Worm (Caenorhabditis elegans) whole organism, mixed stage, embryonic: Measurements from ENCODE around the gene nspf-2.
"Not testable (repeated sequence)": the region's sequence is repeated elsewhere in the genome, so short reads cannot be mapped to it uniquely, and the experiment has no call there.

Source experiments
- M03D4.4 ChIP-seq: sonication (generic microtip); optimal IDR thresholded peaks from 2 replicates; lab custom pipeline; 2017; ENCODE audit warnings: mild to moderate bottlenecking, missing genetic modification characterization, missing compliant biosample characterization
- bed-3 ChIP-seq: fragments of 200-800 bp; sonication (Bioruptor generic); optimal IDR thresholded peaks from 3 replicates; lab custom pipeline; 2018; ENCODE audit warnings: mild to moderate bottlenecking, missing genetic modification characterization, moderate library complexity, missing compliant biosample characterization
- ceh-39 ChIP-seq: fragments of 150-350 bp; optimal IDR thresholded peaks from 2 replicates; lab custom pipeline; 2014; ENCODE audit warnings: missing biosample characterization, missing genetic modification characterization
- ceh-43 ChIP-seq: fragments of 200-800 bp; sonication (Bioruptor generic); optimal IDR thresholded peaks from 2 replicates; lab custom pipeline; 2018; ENCODE audit warnings: mild to moderate bottlenecking, missing genetic modification characterization, moderate library complexity, missing compliant biosample characterization
- ceh-83 ChIP-seq: fragments of 200-800 bp; sonication (Bioruptor generic); optimal IDR thresholded peaks from 2 replicates; lab custom pipeline; 2018; ENCODE audit warnings: mild to moderate bottlenecking, missing genetic modification characterization, missing compliant biosample characterization
- ces-1 ChIP-seq: fragments of 150-350 bp; optimal IDR thresholded peaks from 2 replicates; lab custom pipeline; 2014; ENCODE audit warnings: missing biosample characterization, missing genetic modification reagents, missing genetic modification characterization
- drap-1 ChIP-seq: fragments of 200-800 bp; sonication (Bioruptor generic); optimal IDR thresholded peaks from 3 replicates; lab custom pipeline; 2018; ENCODE audit warnings: mild to moderate bottlenecking, missing genetic modification characterization, missing compliant biosample characterization
- elt-1 ChIP-seq: sonication (generic microtip); optimal IDR thresholded peaks from 2 replicates; lab custom pipeline; 2017; ENCODE audit warnings: missing genetic modification characterization, mild to moderate bottlenecking, missing compliant biosample characterization, antibody characterized with exemption, moderate library complexity, borderline replicate concordance; ENCODE audit not compliant: insufficient read depth
- ham-2 ChIP-seq: fragments of 200-800 bp; sonication (Bioruptor generic); optimal IDR thresholded peaks from 2 replicates; lab custom pipeline; 2018; ENCODE audit warnings: mild to moderate bottlenecking, missing genetic modification characterization, missing compliant biosample characterization
- hlh-1 ChIP-seq: fragments of 150-350 bp; optimal IDR thresholded peaks from 2 replicates; lab custom pipeline; 2014; ENCODE audit warnings: missing biosample characterization, missing genetic modification reagents, missing genetic modification characterization
- lin-13 ChIP-seq: fragments of 150-350 bp; optimal IDR thresholded peaks from 2 replicates; lab custom pipeline; 2014; ENCODE audit warnings: missing biosample characterization, missing genetic modification characterization
- lsy-2 ChIP-seq: fragments of 150-350 bp; optimal IDR thresholded peaks from 2 replicates; lab custom pipeline; 2014; ENCODE audit warnings: missing biosample characterization, missing genetic modification characterization
- mab-5 ChIP-seq: fragments of 150-350 bp; optimal IDR thresholded peaks from 2 replicates; lab custom pipeline; 2014; ENCODE audit warnings: missing biosample characterization, missing genetic modification characterization
- mep-1 ChIP-seq: fragments of 150-350 bp; optimal IDR thresholded peaks from 2 replicates; lab custom pipeline; 2017; ENCODE audit warnings: missing biosample characterization, missing genetic modification reagents, missing genetic modification characterization, inconsistent platforms
- mls-2 ChIP-seq: sonication (generic microtip); optimal IDR thresholded peaks from 2 replicates; lab custom pipeline; 2016; ENCODE audit warnings: mild to moderate bottlenecking, missing genetic modification characterization, moderate library complexity, missing compliant biosample characterization
- nhr-2 ChIP-seq: fragments of 150-350 bp; optimal IDR thresholded peaks from 2 replicates; lab custom pipeline; 2014; ENCODE audit warnings: missing biosample characterization, missing genetic modification characterization
- nhr-237 ChIP-seq: fragments of 150-350 bp; optimal IDR thresholded peaks from 2 replicates; lab custom pipeline; 2014; ENCODE audit warnings: missing biosample characterization, missing genetic modification characterization
- nhr-28 ChIP-seq: fragments of 150-350 bp; optimal IDR thresholded peaks from 2 replicates; lab custom pipeline; 2014; ENCODE audit warnings: missing biosample characterization, missing genetic modification characterization
- nhr-76 ChIP-seq: sonication (generic microtip); optimal IDR thresholded peaks from 2 replicates; lab custom pipeline; 2017; ENCODE audit warnings: missing biosample characterization, missing genetic modification characterization
- snpc-4 ChIP-seq: fragments of 150-350 bp; optimal IDR thresholded peaks from 2 replicates; lab custom pipeline; 2014; ENCODE audit warnings: missing biosample characterization, missing genetic modification characterization
- sptf-1 ChIP-seq: sonication (generic microtip); optimal IDR thresholded peaks from 2 replicates; lab custom pipeline; 2017; ENCODE audit warnings: mild to moderate bottlenecking, missing genetic modification characterization, moderate library complexity, missing compliant biosample characterization
- tbx-8 ChIP-seq: fragments of 200-800 bp; sonication (Bioruptor generic); optimal IDR thresholded peaks from 2 replicates; lab custom pipeline; 2018; ENCODE audit warnings: mild to moderate bottlenecking, missing genetic modification characterization, moderate library complexity, missing compliant biosample characterization
- unc-120 ChIP-seq: sonication (generic microtip); optimal IDR thresholded peaks from 2 replicates; lab custom pipeline; 2017; ENCODE audit warnings: missing genetic modification characterization, missing compliant biosample characterization; ENCODE audit not compliant: poor library complexity, severe bottlenecking
- unc-39 ChIP-seq: fragments of 150-350 bp; optimal IDR thresholded peaks from 2 replicates; lab custom pipeline; 2014; ENCODE audit warnings: missing biosample characterization, missing genetic modification characterization
- unc-62 ChIP-seq: fragments of 150-350 bp; optimal IDR thresholded peaks from 2 replicates; lab custom pipeline; 2014; ENCODE audit warnings: missing biosample characterization, missing genetic modification reagents, missing genetic modification characterization
- zip-8 ChIP-seq: fragments of 150-350 bp; optimal IDR thresholded peaks from 2 replicates; lab custom pipeline; 2014; ENCODE audit warnings: missing biosample characterization, missing genetic modification characterization
- ztf-11 ChIP-seq: fragments of 150-350 bp; optimal IDR thresholded peaks from 2 replicates; lab custom pipeline; 2014; ENCODE audit warnings: missing biosample characterization, missing genetic modification characterization

Gene nspf-2

ce11 chrII:2672320-2672719, 16.4 kb upstream of the nspf-2 start, which contains the start of gene sri-57:
sri-57 (minus strand) TSS chrII:2672420.
- TF ChIP-seq sptf-1; ceh-83 (GFP tag; lab: Kevin White, UChicago); drap-1: not testable (repeated sequence)

ce11 chrII:2673534-2673933, 15.2 kb upstream of the nspf-2 start, which contains the start of the genes F22E5.20 and F22E5.1:
F22E5.20 (minus strand) TSS chrII:2673634.
F22E5.1 (plus strand) TSS chrII:2673775.
- not testable (repeated sequence) for TF ChIP-seq snpc-4, sptf-1, ceh-39

ce11 chrII:2677534-2678168, 11.1 kb upstream of the nspf-2 start, which contains the start of gene F22E5.17:
F22E5.17 (plus strand) TSS chrII:2678041.
- no peak for TF ChIP-seq bed-3 (GFP tag; lab: Kevin White, UChicago)
- no peak for TF ChIP-seq mep-1 (tag; lab: Kevin White, UChicago)
- no peak for TF ChIP-seq tbx-8 (GFP tag; lab: Kevin White, UChicago)
- no peak for TF ChIP-seq unc-39 (tag; lab: Kevin White, UChicago)
- TF ChIP-seq nhr-28 (tag; lab: Kevin White, UChicago) = no peak
- TF ChIP-seq, all 35 proteins: peak for 0

ce11 chrII:2681118-2681517, 7.6 kb upstream of the nspf-2 start, which contains the start of gene F34D6.1:
F34D6.1 (minus strand) TSS chrII:2681218.
- TF ChIP-seq ceh-43 (GFP tag; lab: Kevin White, UChicago) (no peak), sptf-1 (no peak), unc-39 (tag; lab: Kevin White, UChicago) (no peak), drap-1 (no peak), zip-8 (tag; lab: Kevin White, UChicago) (no peak), mls-2 (tag; lab: Kevin White, UChicago) (no peak), ceh-39 (no peak), mab-5 (tag; lab: Kevin White, UChicago) (no peak), nhr-28 (tag; lab: Kevin White, UChicago) (no peak), elt-1 (tag; lab: Kevin White, UChicago) (no peak), snpc-4 (no peak), lin-13 (tag; lab: Kevin White, UChicago) (no peak), M03D4.4 (no peak), ceh-83 (GFP tag; lab: Kevin White, UChicago) (no peak), bed-3 (GFP tag; lab: Kevin White, UChicago) (no peak)
- TF ChIP-seq, all 35 proteins: peak for 0

- no peak for TF ChIP-seq drap-1
- TF ChIP-seq ces-1 (GFP tag; lab: Kevin White, UChicago) = no peak
- no peak for TF ChIP-seq unc-62 (GFP tag; lab: Kevin White, UChicago)
- no peak for TF ChIP-seq ham-2
- no peak for TF ChIP-seq unc-39 (tag; lab: Kevin White, UChicago)
- TF ChIP-seq lin-13 (tag; lab: Kevin White, UChicago) = no peak
- TF ChIP-seq tbx-8 (GFP tag; lab: Kevin White, UChicago) = no peak
- TF ChIP-seq nhr-76 = no peak
- TF ChIP-seq ceh-43 (GFP tag; lab: Kevin White, UChicago) = no peak
- no peak for TF ChIP-seq nhr-28 (tag; lab: Kevin White, UChicago)
- TF ChIP-seq bed-3 (GFP tag; lab: Kevin White, UChicago) = no peak
- no peak for TF ChIP-seq unc-120 (tag; lab: Kevin White, UChicago)
Measured at ce11 chrII:2684208-2684607, 4.5 kb upstream of the nspf-2 start, which contains the start of gene ceh-87. ceh-87 (minus strand) TSS chrII:2684308.

- no peak for TF ChIP-seq zip-8 (tag; lab: Kevin White, UChicago)
- TF ChIP-seq nhr-2 (tag; lab: Kevin White, UChicago) = no peak
- no peak for TF ChIP-seq elt-1 (tag; lab: Kevin White, UChicago)
- TF ChIP-seq nhr-237 = no peak
- TF ChIP-seq ztf-11 (tag; lab: Kevin White, UChicago) = no peak
- TF ChIP-seq unc-39 (tag; lab: Kevin White, UChicago) = no peak
- no peak for TF ChIP-seq nhr-76
- no peak for TF ChIP-seq lsy-2
- no peak for TF ChIP-seq M03D4.4
- no peak for TF ChIP-seq hlh-1 (tag; lab: Kevin White, UChicago)
Measured at ce11 chrII:2684783-2685182, 3.9 kb upstream of the nspf-2 start.
